Fruit fly (Drosophila melanogaster) whole organism, embryonic: ENCODE results near the gene Eip75B.

ENCODE experiments used
- tll ChIP-seq, 2 experiments: fragments of 200-800 bp in 1 of 2; fragments of >200 bp in 1 of 2; sonication (Bioruptor generic) in 1 of 2; optimal IDR thresholded peaks; 2 replicates each; lab custom pipeline; 2017 to 2019; ENCODE audit warnings: missing biosample characterization in 2 of 2, missing genetic modification characterization in 2 of 2, mild to moderate bottlenecking in 1 of 2, moderate library complexity in 1 of 2
- trem ChIP-seq: fragments of 200-800 bp; optimal IDR thresholded peaks from 3 replicates; lab custom pipeline; 2019; ENCODE audit warnings: missing biosample characterization, mild to moderate bottlenecking, missing genetic modification characterization, moderate library complexity

- no peak for TF ChIP-seq tll (GFP tag; optimal IDR thresholded peaks at IDR 0.05; lab: Kevin White, UChicago)
- TF ChIP-seq trem = peak; percentile 58
These were observed 44.6 kb downstream of the Eip75B start for dm6 chr3L:18019645-18020509.
